Fruit fly (Drosophila melanogaster) whole organism, prepupa: ENCODE measurements around the gene mRpL46.

ENCODE experiments used
- Blimp-1 ChIP-seq: fragments of 200-800 bp; sonication (Bioruptor generic); optimal IDR thresholded peaks from 3 replicates; lab custom pipeline; 2017; ENCODE audit warnings: missing biosample characterization, missing genetic modification characterization, mild to moderate bottlenecking, moderate library complexity, missing genetic modification reagents
- CG10631 ChIP-seq: fragments of 200-800 bp; sonication (Bioruptor generic); optimal IDR thresholded peaks from 2 replicates; lab custom pipeline; 2016; ENCODE audit warnings: missing biosample characterization, missing genetic modification characterization
- CG10669 ChIP-seq: fragments of 200-800 bp; sonication (Bioruptor generic); optimal IDR thresholded peaks from 3 replicates; lab custom pipeline; 2018; ENCODE audit warnings: missing biosample characterization, mild to moderate bottlenecking, missing genetic modification characterization, moderate library complexity
- CG11902 ChIP-seq: fragments of 200-800 bp; sonication (Bioruptor generic); optimal IDR thresholded peaks from 3 replicates; lab custom pipeline; 2016; ENCODE audit warnings: missing biosample characterization, missing genetic modification characterization
- CG1621 ChIP-seq: fragments of 200-800 bp; sonication (Bioruptor generic); optimal IDR thresholded peaks from 3 replicates; lab custom pipeline; 2018; ENCODE audit warnings: missing biosample characterization, mild to moderate bottlenecking, missing genetic modification characterization
- CG16779 ChIP-seq: fragments of 200-800 bp; sonication (Bioruptor generic); optimal IDR thresholded peaks from 3 replicates; lab custom pipeline; 2017; ENCODE audit warnings: missing biosample characterization, mild to moderate bottlenecking, missing genetic modification characterization
- CG3032 ChIP-seq: fragments of 200-800 bp; optimal IDR thresholded peaks from 2 replicates; lab custom pipeline; 2019; ENCODE audit warnings: missing biosample characterization, mild to moderate bottlenecking, missing genetic modification characterization, moderate library complexity
- CG31627 ChIP-seq: fragments of 200-800 bp; sonication (Bioruptor generic); optimal IDR thresholded peaks from 3 replicates; lab custom pipeline; 2016; ENCODE audit warnings: missing biosample characterization, missing genetic modification characterization
- CG3919 ChIP-seq: fragments of 200-800 bp; sonication (Bioruptor generic); optimal IDR thresholded peaks from 3 replicates; lab custom pipeline; 2016; ENCODE audit warnings: missing biosample characterization, missing genetic modification characterization
- CG4318 ChIP-seq: fragments of 200-800 bp; sonication (Bioruptor generic); optimal IDR thresholded peaks from 3 replicates; lab custom pipeline; 2017; ENCODE audit warnings: missing biosample characterization, mild to moderate bottlenecking, missing genetic modification characterization
- CG6792 ChIP-seq: fragments of 200-800 bp; sonication (Bioruptor generic); optimal IDR thresholded peaks from 3 replicates; lab custom pipeline; 2016; ENCODE audit warnings: missing biosample characterization, missing genetic modification characterization
- CG6854 ChIP-seq: fragments of 200-800 bp; sonication (Bioruptor generic); optimal IDR thresholded peaks from 2 replicates; lab custom pipeline; 2017; ENCODE audit warnings: missing biosample characterization, mild to moderate bottlenecking, missing genetic modification characterization
- CG7368 ChIP-seq: fragments of 200-800 bp; sonication (Bioruptor generic); optimal IDR thresholded peaks from 3 replicates; lab custom pipeline; 2016; ENCODE audit warnings: missing biosample characterization, missing genetic modification characterization
- CG8119 ChIP-seq: fragments of 200-800 bp; sonication (Bioruptor generic); IDR thresholded peaks from 3 replicates; pipeline ENCODE4 v1.3.6; 2022; ENCODE audit warnings: missing biosample characterization, missing genetic modification characterization
- CG8319 ChIP-seq: fragments of 200-800 bp; sonication (Bioruptor generic); optimal IDR thresholded peaks from 3 replicates; lab custom pipeline; 2016; ENCODE audit warnings: missing biosample characterization, missing genetic modification characterization
- CG9139 ChIP-seq: fragments of 200-800 bp; sonication (Bioruptor generic); optimal IDR thresholded peaks from 3 replicates; lab custom pipeline; 2017; ENCODE audit warnings: missing biosample characterization, mild to moderate bottlenecking, missing genetic modification characterization
- Eip75B ChIP-seq: fragments of 200-800 bp; sonication (Bioruptor generic); optimal IDR thresholded peaks from 3 replicates; lab custom pipeline; 2016; ENCODE audit warnings: missing biosample characterization, missing genetic modification characterization
- Eip93F ChIP-seq: fragments of 200-800 bp; sonication (Bioruptor generic); optimal IDR thresholded peaks from 2 replicates; lab custom pipeline; 2016; ENCODE audit warnings: missing biosample characterization, mild to moderate bottlenecking, missing genetic modification characterization
- Ets21C ChIP-seq: fragments of 200-800 bp; sonication (Bioruptor generic); optimal IDR thresholded peaks from 3 replicates; lab custom pipeline; 2016; ENCODE audit warnings: missing biosample characterization, missing genetic modification characterization
- Ets96B ChIP-seq: fragments of 200-800 bp; optimal IDR thresholded peaks from 2 replicates; lab custom pipeline; 2019; ENCODE audit warnings: missing biosample characterization, mild to moderate bottlenecking, missing genetic modification characterization, moderate library complexity
- Gug ChIP-seq: fragments of 200-800 bp; sonication (Bioruptor generic); IDR thresholded peaks from 2 replicates; pipeline ENCODE4 v1.3.6; 2022; ENCODE audit warnings: missing biosample characterization, missing genetic modification characterization
- Hr38 ChIP-seq: sonication (Bioruptor generic); optimal IDR thresholded peaks from 2 replicates; lab custom pipeline; 2016; ENCODE audit warnings: missing biosample characterization, missing genetic modification characterization
- Hr39 ChIP-seq: fragments of 200-800 bp; sonication (Bioruptor generic); optimal IDR thresholded peaks from 2 replicates; lab custom pipeline; 2016; ENCODE audit warnings: missing biosample characterization, missing genetic modification characterization
- Hr4 ChIP-seq: fragments of 200-800 bp; sonication (Bioruptor generic); optimal IDR thresholded peaks from 3 replicates; lab custom pipeline; 2016; ENCODE audit warnings: missing biosample characterization, missing genetic modification characterization
- Lpt ChIP-seq: fragments of 200-800 bp; sonication (Bioruptor generic); optimal IDR thresholded peaks from 3 replicates; lab custom pipeline; 2016; ENCODE audit warnings: missing biosample characterization, missing genetic modification characterization
- Met ChIP-seq: fragments of 200-800 bp; sonication (Bioruptor generic); optimal IDR thresholded peaks from 3 replicates; lab custom pipeline; 2016; ENCODE audit warnings: missing biosample characterization, missing genetic modification characterization
- OdsH ChIP-seq: fragments of 200-800 bp; sonication (Bioruptor generic); optimal IDR thresholded peaks from 3 replicates; lab custom pipeline; 2016; ENCODE audit warnings: missing biosample characterization, missing genetic modification characterization
- Smox ChIP-seq: fragments of 200-800 bp; sonication (Bioruptor generic); optimal IDR thresholded peaks from 3 replicates; lab custom pipeline; 2016; ENCODE audit warnings: missing biosample characterization, missing genetic modification characterization
- Sox102F ChIP-seq: fragments of 200-800 bp; sonication (Bioruptor generic); optimal IDR thresholded peaks from 2 replicates; lab custom pipeline; 2016; ENCODE audit warnings: missing biosample characterization, mild to moderate bottlenecking, missing genetic modification characterization
- Sox14 ChIP-seq: fragments of 200-800 bp; sonication (Bioruptor generic); optimal IDR thresholded peaks from 3 replicates; lab custom pipeline; 2016; ENCODE audit warnings: missing biosample characterization, missing genetic modification characterization
- Sox15 ChIP-seq: fragments of 200-800 bp; sonication (Bioruptor generic); optimal IDR thresholded peaks from 3 replicates; lab custom pipeline; 2016; ENCODE audit warnings: missing biosample characterization, missing genetic modification characterization
- achi ChIP-seq: fragments of 200-800 bp; sonication (Bioruptor generic); optimal IDR thresholded peaks from 3 replicates; lab custom pipeline; 2016; ENCODE audit warnings: missing biosample characterization, missing genetic modification characterization
- acj6 ChIP-seq: fragments of 200-800 bp; sonication (Bioruptor generic); optimal IDR thresholded peaks from 3 replicates; lab custom pipeline; 2016; ENCODE audit warnings: missing biosample characterization, missing genetic modification characterization
- cyc ChIP-seq: fragments of 200-800 bp; sonication (Bioruptor generic); optimal IDR thresholded peaks from 3 replicates; lab custom pipeline; 2016; ENCODE audit warnings: missing biosample characterization, missing genetic modification characterization
- dac ChIP-seq: fragments of 200-800 bp; sonication (Bioruptor generic); optimal IDR thresholded peaks from 2 replicates; lab custom pipeline; 2017; ENCODE audit warnings: missing biosample characterization, mild to moderate bottlenecking, missing genetic modification characterization
- eg ChIP-seq: fragments of 200-800 bp; sonication (Bioruptor generic); IDR thresholded peaks from 3 replicates; pipeline ENCODE4 v1.3.6; 2022; ENCODE audit warnings: missing biosample characterization, missing genetic modification characterization
- esn ChIP-seq: fragments of 200-800 bp; sonication (Bioruptor generic); optimal IDR thresholded peaks from 2 replicates; lab custom pipeline; 2016; ENCODE audit warnings: missing biosample characterization, mild to moderate bottlenecking, missing genetic modification characterization, moderate library complexity
- fd85E ChIP-seq: fragments of 200-800 bp; sonication (Bioruptor generic); optimal IDR thresholded peaks from 3 replicates; lab custom pipeline; 2016; ENCODE audit warnings: missing biosample characterization, missing genetic modification characterization
- fkh ChIP-seq: fragments of 200-800 bp; sonication (Bioruptor generic); optimal IDR thresholded peaks from 3 replicates; lab custom pipeline; 2017; ENCODE audit warnings: missing biosample characterization, mild to moderate bottlenecking, missing genetic modification characterization, moderate library complexity
- lz ChIP-seq: fragments of 200-800 bp; sonication (Bioruptor generic); optimal IDR thresholded peaks from 3 replicates; lab custom pipeline; 2016; ENCODE audit warnings: missing biosample characterization, missing genetic modification characterization
- net ChIP-seq: fragments of 200-800 bp; sonication (Bioruptor generic); optimal IDR thresholded peaks from 3 replicates; lab custom pipeline; 2016; ENCODE audit warnings: missing biosample characterization, missing genetic modification characterization
- salr ChIP-seq, 2 experiments: fragments of 200-800 bp; sonication (Bioruptor generic); optimal IDR thresholded peaks; 3 replicates each; lab custom pipeline; 2016 to 2018; ENCODE audit warnings: missing biosample characterization in 2 of 2, missing genetic modification characterization in 2 of 2, mild to moderate bottlenecking in 1 of 2
- ss ChIP-seq, 2 experiments: fragments of 200-800 bp; sonication (Bioruptor generic); optimal IDR thresholded peaks; 2 replicates in 1 of 2; 3 replicates in 1 of 2; lab custom pipeline; 2017 to 2018; ENCODE audit warnings: mild to moderate bottlenecking in 2 of 2, missing biosample characterization in 2 of 2, missing genetic modification characterization in 2 of 2, moderate library complexity in 1 of 2
- svp ChIP-seq: fragments of 200-800 bp; sonication (Bioruptor generic); peaks from one replicate; lab custom pipeline; 2016; ENCODE audit warnings: missing biosample characterization, missing genetic modification characterization
- vri ChIP-seq: fragments of 200-800 bp; sonication (Bioruptor generic); optimal IDR thresholded peaks from 3 replicates; lab custom pipeline; 2016; ENCODE audit warnings: missing biosample characterization, mild to moderate bottlenecking, missing genetic modification characterization

The mRpL46 gene

dm6 chr3L:1797005-1797404 is 19.8 kb downstream of the mRpL46 start, which contains the start of gene CG12020:
Gene CG12020 (plus strand): TSS chr3L:1797305.
- TF ChIP-seq fkh (GFP tag; lab: Kevin White, UChicago) (no peak), ss (GFP tag; optimal IDR thresholded peaks at IDR 0.05; lab: Kevin White, UChicago) (no peak), OdsH (GFP tag; lab: Kevin White, UChicago) (no peak), dac (no peak), CG7368 (GFP tag; lab: Kevin White, UChicago) (no peak), cyc (GFP tag; lab: Kevin White, UChicago) (no peak)

dm6 chr3L:1798649-1799048 is 21.4 kb downstream of the mRpL46 start, which contains the start of gene Patj:
Gene Patj (plus strand): TSS chr3L:1798803.
- no peak for TF ChIP-seq dac
- no peak for TF ChIP-seq vri (GFP tag; lab: Kevin White, UChicago)
- TF ChIP-seq Smox (GFP tag; lab: Kevin White, UChicago) = no peak

dm6 chr3L:1802802-1803201 is 25.6 kb downstream of the mRpL46 start, which contains the start of the genes JTBR and CG42676:
Gene JTBR (minus strand): TSS chr3L:1802856.
Gene CG42676 (plus strand): TSS chr3L:1803107.
- TF ChIP-seq CG1621 = peak; percentile 66
- TF ChIP-seq CG8319 (GFP tag; lab: Kevin White, UChicago) = no peak
- TF ChIP-seq esn (GFP tag; lab: Kevin White, UChicago) = peak; percentile 32

dm6 chr3L:1808631-1809030 is 31.4 kb downstream of the mRpL46 start:
- TF ChIP-seq esn (GFP tag; lab: Kevin White, UChicago) (peak; percentile 79), Eip75B (GFP tag; lab: Kevin White, UChicago) (peak; percentile 84), Lpt (peak; percentile 79), lz (peak; percentile 62), CG9139 (GFP tag; lab: Kevin White, UChicago) (no peak), salr (GFP tag; optimal IDR thresholded peaks at IDR 0.05; lab: Kevin White, UChicago) (peak in 1 of 2 experiments; percentile 73), CG11902 (GFP tag; lab: Kevin White, UChicago) (peak; percentile 74), Hr4 (GFP tag; lab: Kevin White, UChicago) (no peak), CG7368 (GFP tag; lab: Kevin White, UChicago) (no peak), CG10631 (GFP tag; lab: Kevin White, UChicago) (no peak), achi (GFP tag; lab: Kevin White, UChicago) (peak; percentile 85), Hr38 (GFP tag; lab: Kevin White, UChicago) (no peak), Hr39 (GFP tag; lab: Kevin White, UChicago) (peak; percentile 78), CG8119 (GFP tag; lab: Robert Waterston, UW) (peak; percentile 86), Ets96B (tag; lab: Kevin White, UChicago) (peak; percentile 86), fd85E (GFP tag; lab: Kevin White, UChicago) (no peak), CG8319 (GFP tag; lab: Kevin White, UChicago) (peak; percentile 75), vri (GFP tag; lab: Kevin White, UChicago) (no peak), Ets21C (GFP tag; lab: Kevin White, UChicago) (peak; percentile 53), Sox15 (GFP tag; lab: Kevin White, UChicago) (peak; percentile 72), dac (peak; percentile 28), Sox102F (no peak), eg (peak; percentile 95), Eip93F (GFP tag; lab: Kevin White, UChicago) (no peak), Blimp-1 (GFP tag; lab: Kevin White, UChicago) (no peak), CG3919 (peak; percentile 90), CG6792 (GFP tag; lab: Kevin White, UChicago) (peak; percentile 84), Met (GFP tag; lab: Kevin White, UChicago) (no peak), acj6 (GFP tag; lab: Kevin White, UChicago) (peak; percentile 85), Gug (peak; percentile 84), svp (GFP tag; lab: Kevin White, UChicago) (no peak), CG31627 (GFP tag; lab: Kevin White, UChicago) (peak; percentile 73), CG10669 (GFP tag; lab: Kevin White, UChicago) (no peak), OdsH (GFP tag; lab: Kevin White, UChicago) (no peak), net (GFP tag; lab: Kevin White, UChicago) (peak; percentile 84), CG6854 (no peak), Sox14 (GFP tag; lab: Kevin White, UChicago) (peak; percentile 85), CG4318 (GFP tag; lab: Kevin White, UChicago) (no peak), CG3032 (peak; percentile 84), CG16779 (no peak)
